Fruit fly (Drosophila melanogaster) whole organism, embryonic: ENCODE data around the gene VhaM9.7-c.

Experiments used
- CG12071 ChIP-seq: fragments of 200-800 bp; sonication (Bioruptor generic); optimal IDR thresholded peaks from 3 replicates; lab custom pipeline; 2018; ENCODE audit warnings: missing biosample characterization, mild to moderate bottlenecking, missing genetic modification characterization
- CG13775 ChIP-seq: fragments of 200-800 bp; sonication (Bioruptor generic); optimal IDR thresholded peaks from 3 replicates; lab custom pipeline; 2017; ENCODE audit warnings: missing biosample characterization, mild to moderate bottlenecking, missing genetic modification characterization

- no peak for TF ChIP-seq CG13775 (GFP tag; lab: Kevin White, UChicago)
- no peak for TF ChIP-seq CG12071
These were observed 28.4 kb upstream of the VhaM9.7-c start, which contains the start of gene Cpr64Ad for dm6 chr3L:4215079-4215478.
